Worm (Caenorhabditis elegans) whole organism, midembryonic: ENCODE measurements around the gene unc-97.

Source experiments
- T22C8.4 ChIP-seq: fragments of 200-800 bp; sonication (Bioruptor generic); IDR thresholded peaks from 2 replicates; pipeline ENCODE4 v1.3.6; 2022; ENCODE audit warnings: missing genetic modification characterization, missing compliant biosample characterization
- cog-1 ChIP-seq: sonication (generic microtip); optimal IDR thresholded peaks from 2 replicates; lab custom pipeline; 2016; ENCODE audit warnings: missing genetic modification characterization, missing compliant biosample characterization
- flt-1 ChIP-seq: fragments of 200-800 bp; sonication (Bioruptor generic); IDR thresholded peaks from 2 replicates; pipeline ENCODE4 v1.3.6; 2022; ENCODE audit warnings: missing genetic modification characterization, missing compliant biosample characterization
- med-1 ChIP-seq: sonication (generic microtip); optimal IDR thresholded peaks from 2 replicates; lab custom pipeline; 2017; ENCODE audit warnings: missing genetic modification characterization, mild to moderate bottlenecking, missing compliant biosample characterization, antibody characterized with exemption, missing genetic modification reagents; ENCODE audit not compliant: insufficient read depth
- ztf-29 ChIP-seq: fragments of 200-800 bp; sonication (Bioruptor generic); IDR thresholded peaks from 2 replicates; pipeline ENCODE4 v1.3.6; 2022; ENCODE audit warnings: missing genetic modification reagents, missing genetic modification characterization, missing compliant biosample characterization

ce11 chrX:5599224-5599623 is 6.3 kb downstream of the unc-97 start, which contains the start of gene sulp-2:
- TF ChIP-seq ztf-29 (GFP tag; lab: Robert Waterston, UW), result no peak
- no peak for TF ChIP-seq flt-1 (GFP tag; lab: Robert Waterston, UW)
- TF ChIP-seq cog-1 (tag; lab: Kevin White, UChicago), result no peak
- TF ChIP-seq T22C8.4 (GFP tag; lab: Robert Waterston, UW), result no peak
- no peak for TF ChIP-seq med-1 (GFP tag; lab: Kevin White, UChicago)
